Worm (Caenorhabditis elegans) whole organism, L2 larva: Measurements from ENCODE around the gene F56D6.22.

Experiments
- C34F6.9 ChIP-seq: fragments of 150-350 bp; optimal IDR thresholded peaks from 2 replicates; lab custom pipeline; 2014; ENCODE audit warnings: missing biosample characterization, missing genetic modification characterization
- fos-1 ChIP-seq: fragments of 150-350 bp; optimal IDR thresholded peaks from 2 replicates; lab custom pipeline; 2014; ENCODE audit warnings: missing biosample characterization, missing genetic modification characterization
- lin-11 ChIP-seq: fragments of 150-350 bp; sonication (generic microtip); optimal IDR thresholded peaks from 2 replicates; lab custom pipeline; 2014; ENCODE audit warnings: missing biosample characterization, missing genetic modification characterization, inconsistent platforms, mixed read lengths
- lin-39 ChIP-seq: fragments of 150-350 bp; optimal IDR thresholded peaks from 2 replicates; lab custom pipeline; 2014; ENCODE audit warnings: missing biosample characterization, missing genetic modification reagents, missing genetic modification characterization
- mdl-1 ChIP-seq, 2 experiments: fragments of 150-350 bp in 1 of 2; sonication (generic microtip) in 1 of 2; optimal IDR thresholded peaks; 2 replicates each; lab custom pipeline; 2017; ENCODE audit warnings: missing biosample characterization in 2 of 2, missing genetic modification characterization in 2 of 2
- nhr-10 ChIP-seq: sonication (generic microtip); optimal IDR thresholded peaks from 2 replicates; lab custom pipeline; 2017; ENCODE audit warnings: missing biosample characterization, missing genetic modification characterization
- nhr-11 ChIP-seq: fragments of 150-350 bp; optimal IDR thresholded peaks from 2 replicates; lab custom pipeline; 2014; ENCODE audit warnings: missing biosample characterization, missing genetic modification characterization
- nhr-23 ChIP-seq: fragments of 150-350 bp; optimal IDR thresholded peaks from 2 replicates; lab custom pipeline; 2014; ENCODE audit warnings: missing biosample characterization, missing genetic modification reagents, missing genetic modification characterization
- nhr-77 ChIP-seq: fragments of 150-350 bp; optimal IDR thresholded peaks from 2 replicates; lab custom pipeline; 2014; ENCODE audit warnings: missing biosample characterization, missing genetic modification characterization
- sem-4 ChIP-seq: fragments of 150-350 bp; optimal IDR thresholded peaks from 2 replicates; lab custom pipeline; 2014; ENCODE audit warnings: missing biosample characterization, missing genetic modification reagents, missing genetic modification characterization
- ztf-4 ChIP-seq: fragments of 150-350 bp; optimal IDR thresholded peaks from 2 replicates; lab custom pipeline; 2014; ENCODE audit warnings: missing biosample characterization, missing genetic modification characterization

ce11 chrIV:3914462-3914861 is 7.1 kb upstream of the F56D6.22 start, which contains the start of gene F56D6.19:
- TF ChIP-seq fos-1 (tag; lab: Kevin White, UChicago) (no peak), lin-11 (no peak), nhr-11 (tag; lab: Kevin White, UChicago) (no peak), nhr-10 (tag; lab: Kevin White, UChicago) (no peak), nhr-77 (tag; lab: Kevin White, UChicago) (no peak), C34F6.9 (tag; lab: Kevin White, UChicago) (no peak), mdl-1 (tag; optimal IDR thresholded peaks at IDR 0.05; lab: Kevin White, UChicago) (no peak), ztf-4 (tag; lab: Kevin White, UChicago) (no peak), lin-39 (tag; lab: Kevin White, UChicago) (no peak), sem-4 (tag; lab: Kevin White, UChicago) (no peak), nhr-23 (tag; lab: Kevin White, UChicago) (no peak)
